Worm (Caenorhabditis elegans) whole organism, L1 larva: ENCODE results near the gene arrd-19.

Experiments used
- lin-39 ChIP-seq: fragments of 150-350 bp; optimal IDR thresholded peaks from 2 replicates; lab custom pipeline; 2014; ENCODE audit warnings: missing biosample characterization, missing genetic modification reagents, missing genetic modification characterization
- lsy-2 ChIP-seq, 2 experiments: fragments of 150-350 bp; optimal IDR thresholded peaks; 2 replicates each; lab custom pipeline; 2014; ENCODE audit warnings: missing biosample characterization in 2 of 2, missing genetic modification characterization in 2 of 2
- rnt-1 ChIP-seq: sonication (generic microtip); optimal IDR thresholded peaks from 2 replicates; lab custom pipeline; 2016; ENCODE audit warnings: mild to moderate bottlenecking, missing genetic modification characterization, moderate library complexity, missing compliant biosample characterization
- snu-23 ChIP-seq: sonication (generic microtip); optimal IDR thresholded peaks from 2 replicates; lab custom pipeline; 2016; ENCODE audit warnings: missing genetic modification characterization, missing compliant biosample characterization

- TF ChIP-seq rnt-1 (tag; lab: Kevin White, UChicago) (peak; percentile 51), lin-39 (tag; lab: Kevin White, UChicago) (no peak), lsy-2 (tag; optimal IDR thresholded peaks at IDR 0.05; lab: Kevin White, UChicago) (peak in 1 of 2 experiments; percentile 3), snu-23 (GFP tag; lab: Kevin White, UChicago) (peak; percentile 51)
Measured at ce11 chrV:3312067-3312666, 3.1 kb downstream of the arrd-19 start, which contains the start of gene arrd-18.
